Worm (Caenorhabditis elegans) whole organism, L4 larva: ENCODE data around the gene C25E10.4.

Experiments
- D1046.2 ChIP-seq: fragments of 200-800 bp; sonication (Bioruptor generic); IDR thresholded peaks from 2 replicates; pipeline ENCODE4 v1.3.6; 2022; ENCODE audit warnings: missing genetic modification characterization, missing compliant biosample characterization
- F49E8.2 ChIP-seq: sonication (generic microtip); optimal IDR thresholded peaks from 2 replicates; lab custom pipeline; 2016; ENCODE audit warnings: missing compliant biosample characterization, mild to moderate bottlenecking, missing genetic modification characterization, borderline replicate concordance
- T20F7.1 ChIP-seq: fragments of 200-800 bp; sonication (Bioruptor generic); optimal IDR thresholded peaks from 2 replicates; lab custom pipeline; 2018; ENCODE audit warnings: mild to moderate bottlenecking, missing genetic modification characterization, missing compliant biosample characterization
- Y75B8A.6 ChIP-seq: fragments of 200-800 bp; sonication (Bioruptor generic); IDR thresholded peaks from 2 replicates; pipeline ENCODE4 v1.3.6; 2022; ENCODE audit warnings: missing genetic modification reagents, missing genetic modification characterization, missing compliant biosample characterization
- ZK546.5 ChIP-seq, 2 experiments: sonication (generic microtip); optimal IDR thresholded peaks; 2 replicates each; lab custom pipeline; 2017; ENCODE audit warnings: missing biosample characterization in 2 of 2, missing genetic modification characterization in 2 of 2
- aha-1 ChIP-seq: fragments of 150-350 bp; peaks from one replicate; lab custom pipeline; 2014; ENCODE audit warnings: missing biosample characterization, missing genetic modification characterization
- ama-1 ChIP-seq: fragments of 150-350 bp; optimal IDR thresholded peaks from 2 replicates; lab custom pipeline; 2014; ENCODE audit warnings: inconsistent platforms, mixed read lengths
- ceh-82 ChIP-seq: sonication (generic microtip); optimal IDR thresholded peaks from 2 replicates; lab custom pipeline; 2017; ENCODE audit warnings: missing biosample characterization, missing genetic modification characterization
- ctbp-1 ChIP-seq: fragments of 200-800 bp; sonication (Bioruptor generic); IDR thresholded peaks from 2 replicates; pipeline ENCODE4 v1.3.6; 2022; ENCODE audit warnings: missing genetic modification reagents, missing genetic modification characterization, missing compliant biosample characterization
- daf-16 ChIP-seq, 3 experiments: sonication (generic microtip); optimal IDR thresholded peaks; 2 replicates each; lab custom pipeline; 2016 to 2017; ENCODE audit warnings: missing genetic modification characterization in 3 of 3, missing genetic modification reagents in 3 of 3, mild to moderate bottlenecking in 2 of 3, missing compliant biosample characterization in 2 of 3, missing biosample characterization in 1 of 3, moderate library complexity in 1 of 3
- daf-8 ChIP-seq: fragments of 200-800 bp; sonication (Bioruptor generic); IDR thresholded peaks from 2 replicates; pipeline ENCODE4 v1.3.6; 2022; ENCODE audit warnings: missing genetic modification characterization, missing compliant biosample characterization
- dpl-1 ChIP-seq: fragments of 150-350 bp; optimal IDR thresholded peaks from 2 replicates; lab custom pipeline; 2014; ENCODE audit warnings: missing biosample characterization, missing genetic modification reagents, missing genetic modification characterization
- duxl-1 ChIP-seq: sonication (generic microtip); optimal IDR thresholded peaks from 2 replicates; lab custom pipeline; 2016; ENCODE audit warnings: mild to moderate bottlenecking, missing genetic modification characterization, moderate library complexity, missing compliant biosample characterization; ENCODE audit not compliant: poor library complexity
- dve-1 ChIP-seq: sonication (generic microtip); optimal IDR thresholded peaks from 2 replicates; lab custom pipeline; 2017; ENCODE audit warnings: antibody characterized with exemption, mild to moderate bottlenecking, missing genetic modification characterization, missing compliant biosample characterization; ENCODE audit not compliant: insufficient read depth
- fkh-10 ChIP-seq: fragments of 150-350 bp; optimal IDR thresholded peaks from 2 replicates; lab custom pipeline; 2014; ENCODE audit warnings: missing biosample characterization, missing genetic modification reagents, missing genetic modification characterization
- hif-1 ChIP-seq, 2 experiments: sonication (generic microtip); optimal IDR thresholded peaks; 2 replicates each; lab custom pipeline; 2016 to 2017; ENCODE audit warnings: missing compliant biosample characterization in 2 of 2, missing genetic modification characterization in 2 of 2, missing genetic modification reagents in 2 of 2, missing genotype in 2 of 2, mild to moderate bottlenecking in 1 of 2
- hlh-11 ChIP-seq: fragments of 200-800 bp; sonication (Bioruptor generic); optimal IDR thresholded peaks from 2 replicates; lab custom pipeline; 2018; ENCODE audit warnings: mild to moderate bottlenecking, missing genetic modification characterization, missing compliant biosample characterization
- hlh-30 ChIP-seq: sonication (generic microtip); optimal IDR thresholded peaks from 2 replicates; lab custom pipeline; 2017; ENCODE audit warnings: antibody characterized with exemption, mild to moderate bottlenecking, missing genetic modification characterization, missing compliant biosample characterization; ENCODE audit not compliant: insufficient read depth
- lin-15B ChIP-seq: fragments of 150-350 bp; sonication (generic microtip); optimal IDR thresholded peaks from 3 replicates; lab custom pipeline; 2014; ENCODE audit warnings: missing biosample characterization, missing genetic modification characterization
- madf-5 ChIP-seq, 2 experiments: fragments of 200-800 bp; sonication (Bioruptor generic); IDR thresholded peaks; 2 replicates each; pipeline ENCODE4 v1.3.6; 2022; ENCODE audit warnings: missing compliant biosample characterization in 2 of 2, missing genetic modification characterization in 2 of 2
- madf-9 ChIP-seq: fragments of 200-800 bp; sonication (Bioruptor generic); conservative IDR thresholded peaks from 2 replicates; pipeline ENCODE4 v1.3.6; 2022; ENCODE audit warnings: missing genetic modification reagents, missing genetic modification characterization, missing compliant biosample characterization
- mdl-1 ChIP-seq, 2 experiments: fragments of 150-350 bp in 1 of 2; sonication (generic microtip) in 1 of 2; optimal IDR thresholded peaks; 2 replicates each; lab custom pipeline; 2014 to 2017; ENCODE audit warnings: missing biosample characterization in 2 of 2, missing genetic modification characterization in 2 of 2
- mdt-29 ChIP-seq: fragments of 200-800 bp; sonication (Bioruptor generic); IDR thresholded peaks from 2 replicates; pipeline ENCODE4 v1.3.6; 2022; ENCODE audit warnings: missing genetic modification reagents, missing genetic modification characterization, missing compliant biosample characterization
- mep-1 ChIP-seq: fragments of 150-350 bp; sonication (generic microtip); optimal IDR thresholded peaks from 3 replicates; lab custom pipeline; 2014; ENCODE audit warnings: missing biosample characterization, missing genetic modification characterization
- mxl-2 ChIP-seq: fragments of 200-800 bp; sonication (Bioruptor generic); conservative IDR thresholded peaks from 2 replicates; pipeline ENCODE4 v1.3.6; 2022; ENCODE audit warnings: missing genetic modification reagents, missing genetic modification characterization, missing compliant biosample characterization
- mxl-3 ChIP-seq: fragments of 200-800 bp; sonication (Bioruptor generic); optimal IDR thresholded peaks from 2 replicates; lab custom pipeline; 2018; ENCODE audit warnings: mild to moderate bottlenecking, missing genetic modification characterization, missing compliant biosample characterization
- nhr-10 ChIP-seq: fragments of 150-350 bp; optimal IDR thresholded peaks from 2 replicates; lab custom pipeline; 2014; ENCODE audit warnings: missing biosample characterization, missing genetic modification characterization
- nhr-237 ChIP-seq: sonication (generic microtip); optimal IDR thresholded peaks from 2 replicates; lab custom pipeline; 2017; ENCODE audit warnings: missing biosample characterization, missing genetic modification characterization
- nhr-25 ChIP-seq: sonication (generic microtip); optimal IDR thresholded peaks from 2 replicates; lab custom pipeline; 2017; ENCODE audit warnings: missing genetic modification characterization, mild to moderate bottlenecking, missing compliant biosample characterization, antibody characterized with exemption, moderate library complexity, borderline replicate concordance; ENCODE audit not compliant: insufficient read depth
- nhr-28 ChIP-seq: fragments of 150-350 bp; optimal IDR thresholded peaks from 2 replicates; lab custom pipeline; 2014; ENCODE audit warnings: missing biosample characterization, missing genetic modification characterization
- nhr-41 ChIP-seq: fragments of 200-800 bp; sonication (Bioruptor generic); IDR thresholded peaks from 2 replicates; pipeline ENCODE4 v1.3.6; 2022; ENCODE audit warnings: missing genetic modification reagents, missing genetic modification characterization, missing compliant biosample characterization
- nhr-48 ChIP-seq: sonication (generic microtip); optimal IDR thresholded peaks from 2 replicates; lab custom pipeline; 2016; ENCODE audit warnings: mild to moderate bottlenecking, missing genetic modification characterization, missing compliant biosample characterization
- nhr-6 ChIP-seq: fragments of 150-350 bp; optimal IDR thresholded peaks from 2 replicates; lab custom pipeline; 2014; ENCODE audit warnings: missing biosample characterization, missing genetic modification characterization
- pha-4 ChIP-seq, 2 experiments: fragments of 150-350 bp in 1 of 2; fragments of 200-800 bp in 1 of 2; sonication (Bioruptor generic) in 1 of 2; IDR thresholded peaks in 1 of 2; optimal IDR thresholded peaks in 1 of 2; 2 replicates each; pipeline versions ENCODE4 v1.3.6 to Lab custom; 2014 to 2022; ENCODE audit warnings: missing genetic modification characterization in 2 of 2, missing genetic modification reagents in 2 of 2, missing biosample characterization in 1 of 2, missing compliant biosample characterization in 1 of 2
- rbr-2 ChIP-seq: sonication (generic microtip); optimal IDR thresholded peaks from 2 replicates; lab custom pipeline; 2016; ENCODE audit warnings: missing genotype, missing genetic modification characterization, missing compliant biosample characterization
- saeg-2 ChIP-seq: fragments of 200-800 bp; sonication (Bioruptor generic); IDR thresholded peaks from 2 replicates; pipeline ENCODE4 v1.3.6; 2022; ENCODE audit warnings: missing genetic modification reagents, missing genetic modification characterization, missing compliant biosample characterization
- skn-1 ChIP-seq: fragments of 150-350 bp; optimal IDR thresholded peaks from 2 replicates; lab custom pipeline; 2014; ENCODE audit warnings: missing biosample characterization, missing genetic modification characterization
- snpc-4 ChIP-seq: fragments of 150-350 bp; optimal IDR thresholded peaks from 2 replicates; lab custom pipeline; 2014; ENCODE audit warnings: missing biosample characterization, missing genetic modification characterization
- spr-3 ChIP-seq: fragments of 200-800 bp; sonication (Bioruptor generic); optimal IDR thresholded peaks from 2 replicates; lab custom pipeline; 2018; ENCODE audit warnings: mild to moderate bottlenecking, missing genetic modification characterization, missing compliant biosample characterization
- tag-97 ChIP-seq: fragments of 200-800 bp; sonication (Bioruptor generic); IDR thresholded peaks from 2 replicates; pipeline ENCODE4 v1.3.6; 2022; ENCODE audit warnings: missing genetic modification characterization, missing compliant biosample characterization
- unc-39 ChIP-seq: sonication (generic microtip); optimal IDR thresholded peaks from 2 replicates; lab custom pipeline; 2017; ENCODE audit warnings: missing biosample characterization, missing genetic modification characterization
- unc-62 ChIP-seq, 3 experiments: fragments of 150-350 bp in 1 of 3; sonication (generic microtip); optimal IDR thresholded peaks in 2 of 3; peaks in 1 of 3; 1 replicate in 1 of 3; 2 replicates in 2 of 3; lab custom pipeline; 2014 to 2017; ENCODE audit warnings: missing biosample characterization in 3 of 3, missing genetic modification characterization in 3 of 3, missing genetic modification reagents in 3 of 3, missing genotype in 1 of 3
- vab-7 ChIP-seq: fragments of 200-800 bp; sonication (Bioruptor generic); IDR thresholded peaks from 2 replicates; pipeline ENCODE4 v1.3.6; 2022; ENCODE audit warnings: missing genetic modification reagents, missing genetic modification characterization, missing compliant biosample characterization
- zag-1 ChIP-seq: fragments of 150-350 bp; optimal IDR thresholded peaks from 2 replicates; lab custom pipeline; 2014; ENCODE audit warnings: missing biosample characterization, missing genetic modification characterization
- zip-11 ChIP-seq: fragments of 200-800 bp; sonication (Bioruptor generic); IDR thresholded peaks from 2 replicates; pipeline ENCODE4 v1.3.6; 2022; ENCODE audit warnings: missing genetic modification characterization, missing compliant biosample characterization
- zip-2 ChIP-seq: fragments of 150-350 bp; optimal IDR thresholded peaks from 2 replicates; lab custom pipeline; 2014; ENCODE audit warnings: missing biosample characterization, missing genetic modification characterization

Gene C25E10.4

DNA sequence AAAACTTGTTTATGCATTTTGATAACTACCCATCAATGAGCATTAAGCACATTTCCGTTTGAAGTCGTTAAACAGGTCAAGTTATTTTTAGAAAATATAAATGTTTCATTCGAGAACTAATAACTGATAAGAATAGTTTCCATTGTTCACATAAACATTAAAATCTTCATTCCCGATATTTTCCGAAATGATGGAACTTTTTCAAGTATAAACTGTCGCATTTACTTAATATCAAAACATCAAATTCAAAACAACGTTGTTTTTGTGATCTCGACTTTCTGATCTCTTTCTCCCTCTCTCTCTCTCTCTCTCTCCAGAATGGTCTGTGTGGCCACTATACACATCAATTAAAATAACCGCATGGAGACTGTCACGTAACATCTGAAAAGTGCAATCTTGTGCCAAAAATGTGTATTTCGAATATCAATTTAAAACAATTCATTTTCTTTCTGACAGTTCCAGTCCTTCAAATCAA is 41.0 kb downstream of the C25E10.4 start (continued):
- TF ChIP-seq mep-1 (peak; percentile 59), hlh-30 (tag; lab: Kevin White, UChicago) (peak; percentile 53), Y75B8A.6 (GFP tag; lab: Robert Waterston, UW) (no peak), mdl-1 (tag; optimal IDR thresholded peaks at IDR 0.05; lab: Kevin White, UChicago) (peak in 1 of 2 experiments; percentile 49), ZK546.5 (tag; optimal IDR thresholded peaks at IDR 0.05; lab: Kevin White, UChicago) (no peak), pha-4 (GFP tag; IDR thresholded peaks at IDR 0.05; lab: Robert Waterston, UW) (0 out of 2 replicates have a peak, but pooled peaks have one; percentile 6), pha-4 (tag; optimal IDR thresholded peaks at IDR 0.05; lab: Kevin White, UChicago) (no peak), nhr-10 (tag; lab: Kevin White, UChicago) (peak; percentile 41), hif-1 (tag; optimal IDR thresholded peaks at IDR 0.05; lab: Kevin White, UChicago) (peak in 1 of 2 experiments; percentile 40), D1046.2 (GFP tag; lab: Robert Waterston, UW) (no peak), nhr-28 (tag; lab: Kevin White, UChicago) (peak; percentile 68), duxl-1 (tag; lab: Kevin White, UChicago) (no peak), dpl-1 (GFP tag; lab: Kevin White, UChicago) (no peak), mxl-3 (GFP tag; lab: Kevin White, UChicago) (no peak), daf-16 (GFP tag; optimal IDR thresholded peaks at IDR 0.05; lab: Kevin White, UChicago) (no peak), daf-16 (tag; optimal IDR thresholded peaks at IDR 0.05; lab: Kevin White, UChicago) (peak; percentile 95), aha-1 (tag; lab: Kevin White, UChicago) (peak; percentile 96), ama-1 (lab: Kevin White, UChicago) (no peak), unc-62 (GFP tag; optimal IDR thresholded peaks at IDR 0.05 in 1 of 2; lab: Kevin White, UChicago) (peak in 1 of 2 experiments; percentile 66), unc-62 (tag; optimal IDR thresholded peaks at IDR 0.05; lab: Kevin White, UChicago) (no peak)

DNA sequence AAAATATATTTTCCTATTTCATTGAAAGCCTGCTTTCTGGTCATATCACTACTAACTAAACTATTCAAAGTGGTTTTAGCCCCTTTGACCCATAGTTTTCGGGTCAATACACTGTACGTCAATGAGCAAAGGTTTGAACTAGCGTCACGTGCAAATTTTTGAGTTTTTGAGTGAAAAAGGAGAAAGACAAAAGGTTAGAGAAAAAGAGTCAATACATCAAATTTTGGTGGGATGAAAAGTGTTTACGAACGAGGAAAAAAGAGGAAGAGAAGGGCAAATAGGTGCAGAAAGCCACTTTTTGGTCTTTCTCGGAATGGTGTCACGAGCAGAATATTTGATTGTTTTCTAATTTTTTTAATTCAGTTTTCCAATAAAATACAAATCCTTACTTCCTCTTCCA is 42.5 kb downstream of the C25E10.4 start:
- no peak for TF ChIP-seq zip-11 (GFP tag; lab: Robert Waterston, UW)
- TF ChIP-seq nhr-41 (GFP tag; lab: Robert Waterston, UW) = no peak
- TF ChIP-seq madf-9 (GFP tag; lab: Robert Waterston, UW) = no peak
- TF ChIP-seq mdt-29 (GFP tag; lab: Robert Waterston, UW) = no peak
- no peak for TF ChIP-seq dpl-1 (GFP tag; lab: Kevin White, UChicago)
- no peak for TF ChIP-seq nhr-237 (tag; lab: Kevin White, UChicago)
- TF ChIP-seq skn-1 (tag; lab: Kevin White, UChicago) = no peak
- peak; percentile 38 for TF ChIP-seq hlh-30 (tag; lab: Kevin White, UChicago)
- TF ChIP-seq hif-1 (tag; optimal IDR thresholded peaks at IDR 0.05; lab: Kevin White, UChicago) = no peak
- no peak for TF ChIP-seq tag-97 (GFP tag; lab: Robert Waterston, UW)
- no peak for TF ChIP-seq T20F7.1
- no peak for TF ChIP-seq spr-3 (GFP tag; lab: Kevin White, UChicago)
- TF ChIP-seq madf-5 (GFP tag; IDR thresholded peaks at IDR 0.05; lab: Robert Waterston, UW) = no peak
- 0 out of 2 replicates have a peak, but pooled peaks have one; percentile 35 for TF ChIP-seq pha-4 (GFP tag; IDR thresholded peaks at IDR 0.05; lab: Robert Waterston, UW)
- no peak for TF ChIP-seq pha-4 (tag; optimal IDR thresholded peaks at IDR 0.05; lab: Kevin White, UChicago)
- peak; percentile 15 for TF ChIP-seq dve-1 (tag; lab: Kevin White, UChicago)
- no peak for TF ChIP-seq unc-39 (tag; lab: Kevin White, UChicago)
- no peak for TF ChIP-seq F49E8.2
- peak; percentile 35 for TF ChIP-seq hlh-11 (tag; lab: Kevin White, UChicago)
- TF ChIP-seq daf-8 (GFP tag; lab: Robert Waterston, UW) = no peak
- TF ChIP-seq fkh-10 = no peak
- no peak for TF ChIP-seq saeg-2 (GFP tag; lab: Robert Waterston, UW)
- TF ChIP-seq mxl-2 (GFP tag; lab: Robert Waterston, UW) = no peak
- TF ChIP-seq ceh-82 (tag; lab: Kevin White, UChicago) = no peak
- no peak for TF ChIP-seq zag-1 (tag; lab: Kevin White, UChicago)
- TF ChIP-seq ctbp-1 (GFP tag; lab: Robert Waterston, UW) = no peak
- TF ChIP-seq nhr-25 (tag; lab: Kevin White, UChicago) = no peak
- no peak for TF ChIP-seq lin-15B (tag; lab: Kevin White, UChicago)
- TF ChIP-seq nhr-28 (tag; lab: Kevin White, UChicago) = peak; percentile 25
- TF ChIP-seq zip-2 = no peak
- no peak for TF ChIP-seq vab-7 (GFP tag; lab: Robert Waterston, UW)
- TF ChIP-seq nhr-6 (tag; lab: Kevin White, UChicago) = no peak
- no peak for TF ChIP-seq ama-1 (lab: Kevin White, UChicago)
- no peak for TF ChIP-seq ZK546.5 (tag; optimal IDR thresholded peaks at IDR 0.05; lab: Kevin White, UChicago)
- no peak for TF ChIP-seq nhr-48 (tag; lab: Kevin White, UChicago)
- TF ChIP-seq rbr-2 (tag; lab: Kevin White, UChicago) = no peak
- TF ChIP-seq snpc-4 = no peak
